Worm (Caenorhabditis elegans) whole organism, L4 larva: ENCODE results near the gene tsr-1.

Experiments used
- dmd-8 ChIP-seq: fragments of 200-800 bp; sonication (Bioruptor generic); IDR thresholded peaks from 2 replicates; pipeline ENCODE4 v1.3.6; 2022; ENCODE audit warnings: missing genetic modification characterization, missing compliant biosample characterization
- nhr-237 ChIP-seq: sonication (generic microtip); optimal IDR thresholded peaks from 2 replicates; lab custom pipeline; 2017; ENCODE audit warnings: missing biosample characterization, missing genetic modification characterization
- unc-62 ChIP-seq, 3 experiments: fragments of 150-350 bp in 1 of 3; sonication (generic microtip); optimal IDR thresholded peaks in 2 of 3; peaks in 1 of 3; 1 replicate in 1 of 3; 2 replicates in 2 of 3; lab custom pipeline; 2014 to 2017; ENCODE audit warnings: missing biosample characterization in 3 of 3, missing genetic modification characterization in 3 of 3, missing genetic modification reagents in 3 of 3, missing genotype in 1 of 3

DNA sequence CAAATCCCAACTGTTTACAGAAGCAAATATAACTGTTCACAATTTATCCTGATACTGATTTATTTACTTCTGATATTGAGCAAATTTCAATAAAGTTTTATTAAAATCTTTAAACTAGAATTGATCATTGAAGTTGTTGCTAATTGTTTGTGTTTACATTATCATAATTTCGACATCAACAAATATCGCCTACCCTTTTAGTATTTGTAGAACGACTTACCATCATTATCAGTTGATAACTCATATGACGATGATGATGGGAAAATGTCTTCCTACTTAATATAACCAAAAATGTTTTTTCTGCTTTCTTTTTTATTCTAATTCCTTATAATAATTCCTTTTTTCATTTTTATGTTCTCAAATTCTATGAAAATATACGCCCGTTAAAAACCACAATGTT is 52.5 kb downstream of the tsr-1 start:
- TF ChIP-seq nhr-237 (tag; lab: Kevin White, UChicago) = no peak
- no peak for TF ChIP-seq dmd-8 (GFP tag; lab: Robert Waterston, UW)
- TF ChIP-seq unc-62 (GFP tag; optimal IDR thresholded peaks at IDR 0.05 in 1 of 2; lab: Kevin White, UChicago) = no peak
- TF ChIP-seq unc-62 (tag; optimal IDR thresholded peaks at IDR 0.05; lab: Kevin White, UChicago) = no peak
